Fruit fly (Drosophila melanogaster): Measurements from ENCODE around the gene CG7458.

dm6 chr3L:21994000-21994399, 39.1 kb downstream of the CG7458 start:
- TF ChIP-seq sage (GFP tag; optimal IDR thresholded peaks at IDR 0.05) (no peak), pan (optimal IDR thresholded peaks at IDR 0.05) (no peak), Dif (GFP tag; optimal IDR thresholded peaks at IDR 0.05; ENCODE audit: partially characterized antibody) (no peak), dl (GFP tag; optimal IDR thresholded peaks at IDR 0.05; ENCODE audit: insufficient read depth in 1 of 2, partially characterized antibody in 2 of 2) (no peak)
